Worm (Caenorhabditis elegans): ENCODE data around the gene btf-1.

DNA sequence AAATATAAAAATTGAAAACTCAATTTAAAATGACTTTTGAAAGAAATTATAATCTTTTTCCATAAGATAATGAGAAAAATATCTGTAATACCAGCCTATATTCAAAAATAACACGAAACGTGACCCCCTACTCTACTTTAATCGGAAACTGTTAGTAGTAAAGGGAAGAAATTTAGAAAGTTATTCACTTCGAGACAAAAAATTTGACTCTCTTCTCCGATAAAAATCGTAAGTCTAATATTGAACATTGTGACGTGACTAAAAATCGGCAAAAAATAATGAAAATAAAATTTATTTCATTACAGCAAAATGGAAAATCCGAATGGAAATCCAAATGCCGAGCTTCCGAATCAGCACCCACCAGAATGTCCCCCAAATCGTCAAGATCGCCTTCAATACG is 48.9 kb downstream of the btf-1 start, which contains the start of gene F15D4.6:
- no peak for TF ChIP-seq dpl-1 (GFP tag; optimal IDR thresholded peaks at IDR 0.05)
- no peak for TF ChIP-seq F23B12.7 (tag; optimal IDR thresholded peaks at IDR 0.05; ENCODE audit: insufficient read depth)
- no peak for TF ChIP-seq ZK185.1 (tag; optimal IDR thresholded peaks at IDR 0.05; ENCODE audit: poor library complexity, severe bottlenecking)
- TF ChIP-seq lin-35 (GFP tag; optimal IDR thresholded peaks at IDR 0.05) = no peak
- no peak for TF ChIP-seq ama-1 (optimal IDR thresholded peaks at IDR 0.05)
- no peak for TF ChIP-seq ama-1 (GFP tag; optimal IDR thresholded peaks at IDR 0.05)
- TF ChIP-seq snpc-4 (GFP tag; optimal IDR thresholded peaks at IDR 0.05) = no peak
- TF ChIP-seq snpc-4 (tag; optimal IDR thresholded peaks at IDR 0.05) = no peak
- TF ChIP-seq ceh-27 (GFP tag; optimal IDR thresholded peaks at IDR 0.05) = no peak
- no peak for TF ChIP-seq mel-28 (tag; optimal IDR thresholded peaks at IDR 0.05; ENCODE audit: borderline replicate concordance)
- TF ChIP-seq somi-1 (GFP tag; optimal IDR thresholded peaks at IDR 0.05) = no peak
- no peak for TF ChIP-seq bed-2 (GFP tag; IDR thresholded peaks at IDR 0.05)
- no peak for TF ChIP-seq atf-7 (tag; optimal IDR thresholded peaks at IDR 0.05)
- no peak for TF ChIP-seq nhr-120 (GFP tag; IDR thresholded peaks at IDR 0.05)
- no peak for TF ChIP-seq pha-4 (tag; optimal IDR thresholded peaks at IDR 0.05)
- TF ChIP-seq rcor-1 (GFP tag; IDR thresholded peaks at IDR 0.05) = no peak
